Worm (Caenorhabditis elegans) whole organism, young adult: ENCODE measurements around the gene fahd-1.

Source experiments
- B0261.1 ChIP-seq: sonication (generic microtip); optimal IDR thresholded peaks from 2 replicates; lab custom pipeline; 2016; ENCODE audit warnings: mild to moderate bottlenecking, missing genetic modification characterization, moderate library complexity, missing compliant biosample characterization
- F23B12.7 ChIP-seq: sonication (generic microtip); optimal IDR thresholded peaks from 2 replicates; lab custom pipeline; 2017; ENCODE audit warnings: missing genetic modification characterization, mild to moderate bottlenecking, missing compliant biosample characterization, antibody characterized with exemption, moderate library complexity; ENCODE audit not compliant: insufficient read depth
- T07F8.4 ChIP-seq: sonication (generic microtip); optimal IDR thresholded peaks from 2 replicates; lab custom pipeline; 2016; ENCODE audit warnings: mild to moderate bottlenecking, missing genetic modification characterization, moderate library complexity, missing compliant biosample characterization
- akir-1 ChIP-seq: fragments of 200-800 bp; sonication (Bioruptor generic); optimal IDR thresholded peaks from 2 replicates; lab custom pipeline; 2018; ENCODE audit warnings: mild to moderate bottlenecking, missing genetic modification characterization, moderate library complexity, missing compliant biosample characterization
- attf-3 ChIP-seq: fragments of 200-800 bp; sonication (Bioruptor generic); conservative IDR thresholded peaks from 2 replicates; pipeline ENCODE4 v1.3.6; 2022; ENCODE audit warnings: missing genetic modification reagents, missing genetic modification characterization, missing compliant biosample characterization
- attf-5 ChIP-seq: fragments of 200-800 bp; sonication (Bioruptor generic); optimal IDR thresholded peaks from 2 replicates; lab custom pipeline; 2018; ENCODE audit warnings: mild to moderate bottlenecking, missing genetic modification characterization, missing compliant biosample characterization
- ceh-58 ChIP-seq: fragments of 200-800 bp; sonication (Bioruptor generic); IDR thresholded peaks from 2 replicates; pipeline ENCODE4 v1.3.6; 2022; ENCODE audit warnings: missing genetic modification characterization, missing compliant biosample characterization
- dpl-1 ChIP-seq: fragments of 150-350 bp; optimal IDR thresholded peaks from 2 replicates; lab custom pipeline; 2014; ENCODE audit warnings: missing biosample characterization, missing genetic modification reagents, missing genetic modification characterization
- efl-1 ChIP-seq: fragments of 150-350 bp; optimal IDR thresholded peaks from 2 replicates; lab custom pipeline; 2014; ENCODE audit warnings: missing biosample characterization, missing genetic modification reagents, missing genetic modification characterization
- lin-35 ChIP-seq, 3 experiments: fragments of 150-350 bp in 2 of 3; sonication (generic microtip) in 1 of 3; optimal IDR thresholded peaks; 2 replicates each; lab custom pipeline; 2014 to 2018; ENCODE audit warnings: missing biosample characterization in 3 of 3, missing genetic modification characterization in 3 of 3, missing genetic modification reagents in 3 of 3
- lin-54 ChIP-seq: fragments of 200-800 bp; sonication (Bioruptor generic); optimal IDR thresholded peaks from 2 replicates; lab custom pipeline; 2018; ENCODE audit warnings: mild to moderate bottlenecking, missing genetic modification characterization, missing compliant biosample characterization
- lsl-1 ChIP-seq: fragments of 200-800 bp; sonication (Bioruptor generic); optimal IDR thresholded peaks from 2 replicates; lab custom pipeline; 2018; ENCODE audit warnings: mild to moderate bottlenecking, missing genetic modification characterization, moderate library complexity, missing compliant biosample characterization
- mcd-1 ChIP-seq: fragments of 200-800 bp; sonication (Bioruptor generic); IDR thresholded peaks from 2 replicates; pipeline ENCODE4 v1.3.6; 2022; ENCODE audit warnings: missing genetic modification reagents, missing genetic modification characterization, missing compliant biosample characterization
- nhr-120 ChIP-seq: fragments of 200-800 bp; sonication (Bioruptor generic); IDR thresholded peaks from 2 replicates; pipeline ENCODE4 v1.3.6; 2022; ENCODE audit warnings: missing genetic modification characterization, missing compliant biosample characterization
- nhr-80 ChIP-seq: sonication (generic microtip); optimal IDR thresholded peaks from 2 replicates; lab custom pipeline; 2016; ENCODE audit warnings: missing genetic modification characterization, missing compliant biosample characterization
- sdz-38 ChIP-seq: sonication (generic microtip); optimal IDR thresholded peaks from 2 replicates; lab custom pipeline; 2016; ENCODE audit warnings: missing genotype, missing genetic modification characterization, missing compliant biosample characterization
- snpc-1.1 ChIP-seq: sonication (generic microtip); optimal IDR thresholded peaks from 2 replicates; lab custom pipeline; 2017; ENCODE audit warnings: missing genetic modification characterization, mild to moderate bottlenecking, missing compliant biosample characterization, antibody characterized with exemption, moderate library complexity, missing genotype, missing genetic modification reagents; ENCODE audit not compliant: insufficient read depth
- sptf-2 ChIP-seq: fragments of 200-800 bp; sonication (Bioruptor generic); optimal IDR thresholded peaks from 2 replicates; lab custom pipeline; 2018; ENCODE audit warnings: mild to moderate bottlenecking, missing genetic modification characterization, missing compliant biosample characterization
- ztf-22 ChIP-seq: fragments of 200-800 bp; sonication (Bioruptor generic); optimal IDR thresholded peaks from 2 replicates; lab custom pipeline; 2018; ENCODE audit warnings: mild to moderate bottlenecking, missing genetic modification characterization, moderate library complexity, missing compliant biosample characterization
- ztf-3 ChIP-seq: fragments of 200-800 bp; sonication (Bioruptor generic); optimal IDR thresholded peaks from 2 replicates; lab custom pipeline; 2018; ENCODE audit warnings: mild to moderate bottlenecking, missing genetic modification characterization, missing compliant biosample characterization

fahd-1 gene

ce11 chrIII:7940819-7941218 lies 48.8 kb downstream of the fahd-1 start, which contains the start of gene C29E4.12:
TSS of gene C29E4.12 (plus strand) at chrIII:7941151.
- TF ChIP-seq F23B12.7 (tag; lab: Kevin White, UChicago): peak; percentile 12
- TF ChIP-seq attf-5 (GFP tag; lab: Kevin White, UChicago): peak; percentile 74
- no peak for TF ChIP-seq B0261.1 (tag; lab: Kevin White, UChicago)
- TF ChIP-seq dpl-1 (GFP tag; lab: Kevin White, UChicago): peak; percentile 65
- peak; percentile 78 for TF ChIP-seq efl-1 (GFP tag; lab: Kevin White, UChicago)
- no peak for TF ChIP-seq ztf-22 (GFP tag; lab: Kevin White, UChicago)
- peak; percentile 58 for TF ChIP-seq mcd-1 (GFP tag; lab: Robert Waterston, UW)
- peak; percentile 94 for TF ChIP-seq lin-54
- peak; percentile 99 for TF ChIP-seq attf-3 (GFP tag; lab: Robert Waterston, UW)
- TF ChIP-seq sptf-2 (GFP tag; lab: Kevin White, UChicago): no peak
- peak; percentile 5 for TF ChIP-seq lsl-1 (GFP tag; lab: Kevin White, UChicago)
- peak in 1 of 3 experiments; percentile 90 for TF ChIP-seq lin-35 (GFP tag; optimal IDR thresholded peaks at IDR 0.05; lab: Kevin White, UChicago)
- TF ChIP-seq, all 124 proteins: peak for 9

- TF ChIP-seq akir-1 (GFP tag; lab: Kevin White, UChicago) (no peak), nhr-80 (tag; lab: Kevin White, UChicago) (no peak), ceh-58 (GFP tag; lab: Robert Waterston, UW) (no peak), ztf-3 (GFP tag; lab: Kevin White, UChicago) (no peak), T07F8.4 (tag; lab: Kevin White, UChicago) (no peak), nhr-120 (GFP tag; lab: Robert Waterston, UW) (no peak), snpc-1.1 (tag; lab: Kevin White, UChicago) (no peak), sdz-38 (no peak)
Measured at ce11 chrIII:7941417-7941816, 49.4 kb downstream of the fahd-1 start, which contains the start of gene kle-2. TSS of gene kle-2 (plus strand) at chrIII:7941717.
